Worm (Caenorhabditis elegans) whole organism, L1 larva: ENCODE results near the gene dnj-17.

Experiments used
- aha-1 ChIP-seq: fragments of 150-350 bp; optimal IDR thresholded peaks from 2 replicates; lab custom pipeline; 2014; ENCODE audit warnings: missing biosample characterization, missing genetic modification characterization
- blmp-1 ChIP-seq: fragments of 150-350 bp; optimal IDR thresholded peaks from 2 replicates; lab custom pipeline; 2014; ENCODE audit warnings: missing biosample characterization, missing genetic modification characterization
- ceh-82 ChIP-seq, 3 experiments: fragments of 150-350 bp in 1 of 3; sonication (generic microtip) in 2 of 3; optimal IDR thresholded peaks; 2 replicates each; lab custom pipeline; 2014 to 2017; ENCODE audit warnings: missing biosample characterization in 3 of 3, missing genetic modification characterization in 3 of 3
- ceh-88 ChIP-seq: fragments of 200-800 bp; sonication (Bioruptor generic); IDR thresholded peaks from 2 replicates; pipeline ENCODE4 v1.3.6; 2022; ENCODE audit warnings: missing genetic modification characterization, missing compliant biosample characterization
- ceh-90 ChIP-seq: sonication (generic microtip); optimal IDR thresholded peaks from 2 replicates; lab custom pipeline; 2016; ENCODE audit warnings: missing genetic modification characterization, missing compliant biosample characterization
- ces-1 ChIP-seq: fragments of 150-350 bp; optimal IDR thresholded peaks from 2 replicates; lab custom pipeline; 2014; ENCODE audit warnings: missing biosample characterization, missing genetic modification reagents, missing genetic modification characterization
- dpl-1 ChIP-seq, 3 experiments: fragments of 150-350 bp in 2 of 3; sonication (generic microtip) in 1 of 3; optimal IDR thresholded peaks; 2 replicates each; lab custom pipeline; 2014 to 2017; ENCODE audit warnings: missing biosample characterization in 3 of 3, missing genetic modification characterization in 3 of 3, missing genetic modification reagents in 3 of 3
- dsc-1 ChIP-seq: sonication (generic microtip); optimal IDR thresholded peaks from 2 replicates; lab custom pipeline; 2016; ENCODE audit warnings: mild to moderate bottlenecking, missing genetic modification characterization, missing compliant biosample characterization
- efl-1 ChIP-seq, 4 experiments: fragments of 150-350 bp; optimal IDR thresholded peaks in 3 of 4; peaks in 1 of 4; 1 replicate in 1 of 4; 2 replicates in 3 of 4; lab custom pipeline; 2014; ENCODE audit warnings: missing biosample characterization in 2 of 4, missing genetic modification characterization in 2 of 4, missing genetic modification reagents in 2 of 4
- efl-3 ChIP-seq: fragments of 200-800 bp; sonication (Bioruptor generic); optimal IDR thresholded peaks from 2 replicates; lab custom pipeline; 2018; ENCODE audit warnings: mild to moderate bottlenecking, missing genetic modification characterization, missing compliant biosample characterization
- egl-13 ChIP-seq: sonication (generic microtip); optimal IDR thresholded peaks from 2 replicates; lab custom pipeline; 2016; ENCODE audit warnings: missing genotype, missing genetic modification reagents, missing genetic modification characterization, missing compliant biosample characterization
- fkh-4 ChIP-seq: sonication (generic microtip); optimal IDR thresholded peaks from 2 replicates; lab custom pipeline; 2016; ENCODE audit warnings: missing compliant biosample characterization, missing genetic modification characterization, borderline replicate concordance
- irx-1 ChIP-seq: sonication (generic microtip); optimal IDR thresholded peaks from 2 replicates; lab custom pipeline; 2016; ENCODE audit warnings: missing genetic modification characterization, missing compliant biosample characterization
- isw-1 ChIP-seq: fragments of 200-800 bp; sonication (Bioruptor generic); IDR thresholded peaks from 2 replicates; pipeline ENCODE4 v1.3.6; 2022; ENCODE audit warnings: missing genetic modification characterization, missing compliant biosample characterization
- jun-1 ChIP-seq: fragments of 150-350 bp; optimal IDR thresholded peaks from 2 replicates; lab custom pipeline; 2014; ENCODE audit warnings: missing biosample characterization, missing genetic modification reagents, missing genetic modification characterization
- lin-14 ChIP-seq: fragments of 200-800 bp; sonication (Bioruptor generic); optimal IDR thresholded peaks from 2 replicates; lab custom pipeline; 2018; ENCODE audit warnings: mild to moderate bottlenecking, missing genetic modification characterization, moderate library complexity, missing compliant biosample characterization
- lin-35 ChIP-seq, 2 experiments: fragments of 150-350 bp; optimal IDR thresholded peaks; 2 replicates each; lab custom pipeline; 2014; ENCODE audit warnings: missing biosample characterization in 2 of 2, missing genetic modification characterization in 2 of 2, missing genetic modification reagents in 2 of 2
- lin-39 ChIP-seq: fragments of 150-350 bp; optimal IDR thresholded peaks from 2 replicates; lab custom pipeline; 2014; ENCODE audit warnings: missing biosample characterization, missing genetic modification reagents, missing genetic modification characterization
- lir-3 ChIP-seq: sonication (generic microtip); optimal IDR thresholded peaks from 2 replicates; lab custom pipeline; 2016; ENCODE audit warnings: mild to moderate bottlenecking, missing genetic modification characterization, moderate library complexity, missing compliant biosample characterization; ENCODE audit not compliant: poor library complexity
- lsy-2 ChIP-seq, 2 experiments: fragments of 150-350 bp; optimal IDR thresholded peaks; 2 replicates each; lab custom pipeline; 2014; ENCODE audit warnings: missing biosample characterization in 2 of 2, missing genetic modification characterization in 2 of 2
- mef-2 ChIP-seq: fragments of 150-350 bp; optimal IDR thresholded peaks from 2 replicates; lab custom pipeline; 2014; ENCODE audit warnings: missing biosample characterization, missing genetic modification characterization
- mep-1 ChIP-seq: fragments of 150-350 bp; optimal IDR thresholded peaks from 2 replicates; lab custom pipeline; 2014; ENCODE audit warnings: missing biosample characterization, missing genetic modification characterization
- nhr-12 ChIP-seq: sonication (generic microtip); optimal IDR thresholded peaks from 2 replicates; lab custom pipeline; 2017; ENCODE audit warnings: missing biosample characterization, missing genetic modification characterization
- nhr-19 ChIP-seq: fragments of 200-800 bp; sonication (Bioruptor generic); conservative IDR thresholded peaks from 2 replicates; pipeline ENCODE4 v1.3.6; 2022; ENCODE audit warnings: missing genetic modification characterization, missing compliant biosample characterization
- nhr-28 ChIP-seq: fragments of 150-350 bp; optimal IDR thresholded peaks from 2 replicates; lab custom pipeline; 2014; ENCODE audit warnings: missing biosample characterization, missing genetic modification characterization
- nhr-47 ChIP-seq: sonication (generic microtip); optimal IDR thresholded peaks from 2 replicates; lab custom pipeline; 2016; ENCODE audit warnings: mild to moderate bottlenecking, missing genetic modification characterization, moderate library complexity, missing compliant biosample characterization
- nhr-71 ChIP-seq: sonication (generic microtip); optimal IDR thresholded peaks from 2 replicates; lab custom pipeline; 2016; ENCODE audit warnings: mild to moderate bottlenecking, missing genetic modification characterization, moderate library complexity, missing compliant biosample characterization
- nhr-76 ChIP-seq: sonication (generic microtip); optimal IDR thresholded peaks from 2 replicates; lab custom pipeline; 2017; ENCODE audit warnings: missing biosample characterization, missing genetic modification characterization
- nhr-85 ChIP-seq: sonication (generic microtip); peaks from one replicate; lab custom pipeline; 2016; ENCODE audit warnings: missing genetic modification characterization, inconsistent platforms, missing compliant biosample characterization
- nhr-90 ChIP-seq: sonication (generic microtip); optimal IDR thresholded peaks from 2 replicates; lab custom pipeline; 2016; ENCODE audit warnings: mild to moderate bottlenecking, missing genetic modification characterization, missing compliant biosample characterization; ENCODE audit not compliant: poor library complexity
- pag-3 ChIP-seq: sonication (generic microtip); optimal IDR thresholded peaks from 2 replicates; lab custom pipeline; 2017; ENCODE audit warnings: missing genetic modification characterization, mild to moderate bottlenecking, missing compliant biosample characterization, antibody characterized with exemption, borderline replicate concordance; ENCODE audit not compliant: insufficient read depth
- pax-3 ChIP-seq: fragments of 200-800 bp; sonication (Bioruptor generic); optimal IDR thresholded peaks from 2 replicates; lab custom pipeline; 2018; ENCODE audit warnings: mild to moderate bottlenecking, missing genetic modification characterization, moderate library complexity, missing compliant biosample characterization
- skn-1 ChIP-seq: fragments of 150-350 bp; optimal IDR thresholded peaks from 2 replicates; lab custom pipeline; 2014; ENCODE audit warnings: missing biosample characterization, missing genetic modification characterization
- snu-23 ChIP-seq: sonication (generic microtip); optimal IDR thresholded peaks from 2 replicates; lab custom pipeline; 2016; ENCODE audit warnings: missing genetic modification characterization, missing compliant biosample characterization
- sox-4 ChIP-seq: sonication (generic microtip); optimal IDR thresholded peaks from 2 replicates; lab custom pipeline; 2016; ENCODE audit warnings: missing genetic modification characterization, missing compliant biosample characterization
- tbx-2 ChIP-seq: sonication (generic microtip); optimal IDR thresholded peaks from 2 replicates; lab custom pipeline; 2016; ENCODE audit warnings: missing genetic modification characterization, missing compliant biosample characterization
- unc-62 ChIP-seq: fragments of 150-350 bp; optimal IDR thresholded peaks from 2 replicates; lab custom pipeline; 2014; ENCODE audit warnings: missing biosample characterization, missing genetic modification reagents, missing genetic modification characterization
- unc-98 ChIP-seq: fragments of 200-800 bp; sonication (Bioruptor generic); IDR thresholded peaks from 2 replicates; pipeline ENCODE4 v1.3.6; 2022; ENCODE audit warnings: missing genetic modification characterization, missing compliant biosample characterization
- xbp-1 ChIP-seq: sonication (generic microtip); optimal IDR thresholded peaks from 2 replicates; lab custom pipeline; 2016; ENCODE audit warnings: missing genetic modification characterization, missing compliant biosample characterization
- zag-1 ChIP-seq: fragments of 150-350 bp; optimal IDR thresholded peaks from 2 replicates; lab custom pipeline; 2014; ENCODE audit warnings: missing biosample characterization, missing genetic modification characterization
- ztf-11 ChIP-seq, 2 experiments: sonication (generic microtip); optimal IDR thresholded peaks; 2 replicates each; lab custom pipeline; 2016 to 2017; ENCODE audit warnings: missing genetic modification characterization in 2 of 2, missing biosample characterization in 1 of 2, missing compliant biosample characterization in 1 of 2

The dnj-17 gene

DNA sequence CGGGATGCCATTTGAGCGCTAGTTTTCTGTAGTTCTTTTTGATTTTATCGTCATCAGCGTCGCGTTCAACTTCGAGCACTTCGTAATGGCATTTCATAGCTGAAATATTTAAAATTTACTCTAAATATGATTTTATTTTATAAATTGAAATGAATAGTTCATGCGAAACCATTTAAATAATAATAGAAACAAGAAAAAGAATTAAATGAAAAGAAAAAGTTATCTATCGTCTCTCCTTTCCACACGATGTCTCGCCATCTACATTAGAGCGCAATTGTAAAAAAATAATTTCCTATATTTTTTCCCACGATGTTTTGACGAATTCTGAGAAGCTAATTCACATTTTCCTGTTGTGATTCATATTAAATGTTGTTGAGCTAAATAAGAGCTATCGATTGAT lies at the start of gene dnj-17:
Gene dnj-17 (minus strand): TSS at position 101 of the 400 bp plus-strand sequence.
- TF ChIP-seq lir-3 (tag; lab: Kevin White, UChicago) (no peak), efl-1 (optimal IDR thresholded peaks at IDR 0.05; lab: Kevin White, UChicago) (no peak), efl-1 (GFP tag; optimal IDR thresholded peaks at IDR 0.05 in 1 of 2; lab: Kevin White, UChicago) (peak; percentile 27 to 74)

DNA sequence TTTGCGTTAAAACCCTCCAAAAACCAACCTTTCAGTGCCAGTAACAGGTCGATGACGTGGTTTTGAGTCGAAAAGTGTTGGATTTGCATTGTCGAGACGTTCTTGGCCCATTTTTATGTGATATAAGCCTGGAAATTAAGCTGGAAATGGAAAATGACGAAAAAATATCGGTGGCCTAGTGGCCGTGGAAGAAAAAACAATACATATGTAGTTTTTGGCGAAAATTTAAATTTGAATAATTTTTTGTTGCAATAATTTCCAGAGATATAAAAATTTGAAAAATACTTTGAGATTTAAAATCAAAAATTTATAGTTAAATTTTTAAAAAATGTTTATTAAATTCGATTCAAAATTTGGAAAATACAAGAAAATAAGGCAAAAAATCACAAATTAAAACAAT lies 46.3 kb upstream of the dnj-17 start, which contains the start of gene ciao-2B:
Gene ciao-2B (minus strand): TSS at position 130 of the 400 bp plus-strand sequence.
- TF ChIP-seq fkh-4 (tag; lab: Kevin White, UChicago) (peak; percentile 5), pax-3 (no peak), lsy-2 (tag; optimal IDR thresholded peaks at IDR 0.05; lab: Kevin White, UChicago) (peak; percentile 38 to 71), lir-3 (tag; lab: Kevin White, UChicago) (peak; percentile 76), ztf-11 (tag; optimal IDR thresholded peaks at IDR 0.05; lab: Kevin White, UChicago) (peak in 1 of 2 experiments; percentile 47), mep-1 (tag; lab: Kevin White, UChicago) (peak; percentile 0), nhr-28 (tag; lab: Kevin White, UChicago) (no peak), irx-1 (tag; lab: Kevin White, UChicago) (peak; percentile 55), efl-3 (GFP tag; lab: Kevin White, UChicago) (no peak), nhr-12 (tag; lab: Kevin White, UChicago) (no peak), mef-2 (tag; lab: Kevin White, UChicago) (no peak), egl-13 (peak; percentile 15), snu-23 (peak; percentile 29), dsc-1 (tag; lab: Kevin White, UChicago) (peak; percentile 52), tbx-2 (tag; lab: Kevin White, UChicago) (peak; percentile 59), pag-3 (tag; lab: Kevin White, UChicago) (no peak), ceh-82 (tag; optimal IDR thresholded peaks at IDR 0.05; lab: Kevin White, UChicago) (peak in 1 of 3 experiments; percentile 35), nhr-90 (tag; lab: Kevin White, UChicago) (peak; percentile 62), dpl-1 (GFP tag; optimal IDR thresholded peaks at IDR 0.05; lab: Kevin White, UChicago) (peak; percentile 79 to 89 (median 87)), lin-14 (no peak), zag-1 (tag; lab: Kevin White, UChicago) (no peak), xbp-1 (tag; lab: Kevin White, UChicago) (peak; percentile 19), isw-1 (0 out of 2 replicates have a peak, but pooled peaks have one; percentile 22), nhr-47 (peak; percentile 70), aha-1 (tag; lab: Kevin White, UChicago) (no peak), nhr-85 (peak; percentile 66), lin-39 (peak; percentile 20), nhr-71 (peak; percentile 58), efl-1 (optimal IDR thresholded peaks at IDR 0.05; lab: Kevin White, UChicago) (peak; percentile 25 to 88), efl-1 (GFP tag; optimal IDR thresholded peaks at IDR 0.05 in 1 of 2; lab: Kevin White, UChicago) (peak; percentile 91 to 99), skn-1 (tag; lab: Kevin White, UChicago) (peak; percentile 19), unc-62 (GFP tag; lab: Kevin White, UChicago) (no peak), ceh-90 (tag; lab: Kevin White, UChicago) (peak; percentile 83), unc-98 (GFP tag; lab: Robert Waterston, UW) (peak; percentile 9; the same call in 1 of the 2 replicates), nhr-76 (no peak), sox-4 (peak; percentile 6), lin-35 (GFP tag; optimal IDR thresholded peaks at IDR 0.05; lab: Kevin White, UChicago) (peak; percentile 87 to 93)

DNA sequence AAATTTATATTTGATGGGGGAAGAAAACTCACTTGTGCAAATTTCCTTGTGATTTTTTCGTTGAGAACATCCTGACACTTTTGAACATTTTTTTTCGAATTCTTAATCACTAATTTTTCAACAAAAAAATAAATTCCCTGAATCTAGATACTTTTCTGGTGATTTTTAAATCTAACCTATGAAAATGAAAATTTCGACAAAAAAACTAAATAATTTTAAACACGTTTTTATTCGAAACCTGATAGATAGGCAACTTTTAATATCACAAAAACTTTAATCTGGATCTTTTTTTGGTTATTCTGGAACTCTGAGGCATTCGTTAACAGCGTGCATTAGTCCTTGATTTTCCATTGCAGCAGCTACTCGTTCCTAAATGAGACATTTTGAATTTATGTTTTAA lies 43.7 kb upstream of the dnj-17 start, which contains the start of gene F45G2.9:
Gene F45G2.9 (minus strand): TSS at position 101 of the 400 bp plus-strand sequence.
- TF ChIP-seq nhr-19 (GFP tag; lab: Robert Waterston, UW) (no peak), blmp-1 (tag; lab: Kevin White, UChicago) (no peak), efl-1 (optimal IDR thresholded peaks at IDR 0.05; lab: Kevin White, UChicago) (no peak), efl-1 (GFP tag; optimal IDR thresholded peaks at IDR 0.05 in 1 of 2; lab: Kevin White, UChicago) (no peak), ceh-88 (GFP tag; lab: Robert Waterston, UW) (no peak), fkh-4 (tag; lab: Kevin White, UChicago) (no peak), lir-3 (tag; lab: Kevin White, UChicago) (no peak), lin-14 (no peak), jun-1 (tag; lab: Kevin White, UChicago) (no peak), mep-1 (tag; lab: Kevin White, UChicago) (no peak), ces-1 (GFP tag; lab: Kevin White, UChicago) (no peak)
